Fruit fly (Drosophila melanogaster): ENCODE data around the gene CG5880.

Gene CG5880

dm6 chr3R:27070906-27071498, 45.5 kb upstream of the CG5880 start:
- TF ChIP-seq Oli (tag; optimal IDR thresholded peaks at IDR 0.05), result peak; percentile 31
- TF ChIP-seq CG32772 (GFP tag; IDR thresholded peaks at IDR 0.05), result no peak
- peak; percentile 36; the same call in 1 of the 3 replicates for TF ChIP-seq CG6175 (GFP tag; IDR thresholded peaks at IDR 0.05)
- TF ChIP-seq ab (GFP tag; optimal IDR thresholded peaks at IDR 0.05), result no peak
- TF ChIP-seq CG14441 (GFP tag; IDR thresholded peaks at IDR 0.05), result peak; percentile 31; the same call in 1 of the 2 replicates
- TF ChIP-seq dpn (GFP tag; optimal IDR thresholded peaks at IDR 0.05), result peak in 1 of 2 experiments; percentile 19
- TF ChIP-seq Sox100B (GFP tag; optimal IDR thresholded peaks at IDR 0.05), result no peak
- TF ChIP-seq CG15514 (GFP tag; optimal IDR thresholded peaks at IDR 0.05), result peak; percentile 10
- no peak for TF ChIP-seq Neu2 (GFP tag; optimal IDR thresholded peaks at IDR 0.05; ENCODE audit: borderline replicate concordance)
- TF ChIP-seq sna (GFP tag; IDR thresholded peaks at IDR 0.05; ENCODE audit: partially characterized antibody), result no peak
- no peak for TF ChIP-seq CG18599 (GFP tag; optimal IDR thresholded peaks at IDR 0.05)
- TF ChIP-seq gem (tag; optimal IDR thresholded peaks at IDR 0.05), result peak; percentile 14
- no peak for TF ChIP-seq bsh (GFP tag; optimal IDR thresholded peaks at IDR 0.05)
- TF ChIP-seq Drgx (GFP tag; IDR thresholded peaks at IDR 0.05), result no peak
- TF ChIP-seq ato (GFP tag; IDR thresholded peaks at IDR 0.05; ENCODE audit: partially characterized antibody), result no peak
- no peak for TF ChIP-seq pb (GFP tag; optimal IDR thresholded peaks at IDR 0.05)
- peak; percentile 23 for TF ChIP-seq CG12769 (tag; optimal IDR thresholded peaks at IDR 0.05)
- TF ChIP-seq exex (tag; optimal IDR thresholded peaks at IDR 0.05), result no peak
- TF ChIP-seq Fer3 (tag; optimal IDR thresholded peaks at IDR 0.05), result peak; percentile 1
- peak; percentile 31 for TF ChIP-seq HHEX (GFP tag; optimal IDR thresholded peaks at IDR 0.05)
- no peak for TF ChIP-seq Awh (GFP tag; IDR thresholded peaks at IDR 0.05)
- no peak for TF ChIP-seq Jarid2 (GFP tag; optimal IDR thresholded peaks at IDR 0.05)
- TF ChIP-seq CG7745 (tag; optimal IDR thresholded peaks at IDR 0.05), result no peak
- TF ChIP-seq Doc2 (GFP tag; IDR thresholded peaks at IDR 0.05), result no peak
- 0 out of 2 replicates have a peak, but pooled peaks have one; percentile 28 for TF ChIP-seq ranshi (GFP tag; IDR thresholded peaks at IDR 0.05)
- no peak for TF ChIP-seq inv (GFP tag; IDR thresholded peaks at IDR 0.05; ENCODE audit: partially characterized antibody)
- peak; percentile 32; the same call in 1 of the 2 replicates for TF ChIP-seq slbo (GFP tag; IDR thresholded peaks at IDR 0.05)
- peak; percentile 67 for TF ChIP-seq sens (GFP tag)
- peak; percentile 20 for TF ChIP-seq shn (GFP tag; optimal IDR thresholded peaks at IDR 0.05)
- TF ChIP-seq Ets65A (GFP tag), result peak; percentile 74
- peak; percentile 1 for TF ChIP-seq CG17385 (GFP tag; optimal IDR thresholded peaks at IDR 0.05)
- no peak for TF ChIP-seq gfzf (GFP tag; optimal IDR thresholded peaks at IDR 0.05)
- peak; percentile 96 for TF ChIP-seq CG10274 (GFP tag; optimal IDR thresholded peaks at IDR 0.05)
- peak; percentile 9 for TF ChIP-seq zfh2 (GFP tag; optimal IDR thresholded peaks at IDR 0.05)
- peak; percentile 24 for TF ChIP-seq Sox102F (GFP tag; optimal IDR thresholded peaks at IDR 0.05)
- TF ChIP-seq ind (GFP tag; optimal IDR thresholded peaks at IDR 0.05), result peak; percentile 20
- no peak for TF ChIP-seq sr (GFP tag; IDR thresholded peaks at IDR 0.05)
- 0 out of 3 replicates have a peak, but pooled peaks have one; percentile 8 for TF ChIP-seq z (GFP tag; IDR thresholded peaks at IDR 0.05)
- TF ChIP-seq vvl (GFP tag; IDR thresholded peaks at IDR 0.05), result peak; percentile 58; the same call in 1 of the 2 replicates
- TF ChIP-seq CG32532 (GFP tag; IDR thresholded peaks at IDR 0.05), result 0 out of 2 replicates have a peak, but pooled peaks have one; percentile 19
- peak; percentile 38 for TF ChIP-seq Vsx1 (GFP tag; optimal IDR thresholded peaks at IDR 0.05)
- 0 out of 3 replicates have a peak, but pooled peaks have one; percentile 26 for TF ChIP-seq CG16813 (GFP tag; IDR thresholded peaks at IDR 0.05; ENCODE audit: partially characterized antibody)
- no peak for TF ChIP-seq pan (optimal IDR thresholded peaks at IDR 0.05)
- TF ChIP-seq pan (GFP tag; optimal IDR thresholded peaks at IDR 0.05 in 1 of 2, IDR thresholded peaks at IDR 0.05 in 1 of 2), result peak in 1 of 2 experiments; percentile 31
- peak; percentile 7 for TF ChIP-seq CG2120 (GFP tag; optimal IDR thresholded peaks at IDR 0.05)
- TF ChIP-seq lilli (GFP tag; optimal IDR thresholded peaks at IDR 0.05), result peak; percentile 29
- TF ChIP-seq Dll (GFP tag; IDR thresholded peaks at IDR 0.05; ENCODE audit: partially characterized antibody), result 0 out of 4 replicates have a peak, but pooled peaks have one; percentile 16
- TF ChIP-seq CG12299 (tag; optimal IDR thresholded peaks at IDR 0.05), result no peak
- 0 out of 2 replicates have a peak, but pooled peaks have one; percentile 6 for TF ChIP-seq CG11085 (GFP tag; IDR thresholded peaks at IDR 0.05)

Data from whole organism, embryonic.